Fruit fly (Drosophila melanogaster): ENCODE data around the gene CG6761.

Gene CG6761

dm6 chr3L:9695647-9696046 is 7.7 kb downstream of the CG6761 start (continued):
- TF ChIP-seq CoRest (tag; optimal IDR thresholded peaks at IDR 0.05) (peak; percentile 44), oc (tag; optimal IDR thresholded peaks at IDR 0.05) (no peak), disco-r (GFP tag; optimal IDR thresholded peaks at IDR 0.05) (no peak), lilli (GFP tag; optimal IDR thresholded peaks at IDR 0.05) (peak; percentile 13), sug (tag; optimal IDR thresholded peaks at IDR 0.05) (no peak), rib (GFP tag; IDR thresholded peaks at IDR 0.05) (no peak), CG3281 (GFP tag; optimal IDR thresholded peaks at IDR 0.05) (peak; percentile 19), CG4404 (GFP tag; IDR thresholded peaks at IDR 0.05) (no peak), CG15269 (tag; optimal IDR thresholded peaks at IDR 0.05) (peak; percentile 67), Sox100B (GFP tag; optimal IDR thresholded peaks at IDR 0.05) (peak; percentile 22), tll (GFP tag; optimal IDR thresholded peaks at IDR 0.05) (no peak), HHEX (GFP tag; optimal IDR thresholded peaks at IDR 0.05) (peak; percentile 2), klu (GFP tag; IDR thresholded peaks at IDR 0.05) (no peak), sens (GFP tag) (peak; percentile 64), CG17829 (tag; optimal IDR thresholded peaks at IDR 0.05) (peak; percentile 12), CG30020 (tag; optimal IDR thresholded peaks at IDR 0.05) (no peak), CG11695 (GFP tag; IDR thresholded peaks at IDR 0.05) (0 out of 3 replicates have a peak, but pooled peaks have one; percentile 33), CG9437 (GFP tag; optimal IDR thresholded peaks at IDR 0.05) (peak; percentile 39), B-H2 (GFP tag; optimal IDR thresholded peaks at IDR 0.05) (no peak), CG7556 (GFP tag; optimal IDR thresholded peaks at IDR 0.05) (peak; percentile 66), CG17385 (GFP tag; optimal IDR thresholded peaks at IDR 0.05) (peak; percentile 28), Nf-YC (tag; optimal IDR thresholded peaks at IDR 0.05) (peak; percentile 43), az2 (GFP tag; optimal IDR thresholded peaks at IDR 0.05) (peak; percentile 4), slbo (GFP tag; IDR thresholded peaks at IDR 0.05) (peak; percentile 17; the same call in 1 of the 2 replicates), CG6689 (GFP tag; IDR thresholded peaks at IDR 0.05) (peak; percentile 24), dpn (GFP tag; optimal IDR thresholded peaks at IDR 0.05) (peak in 1 of 2 experiments; percentile 8), hbn (GFP tag; IDR thresholded peaks at IDR 0.05; ENCODE audit: partially characterized antibody) (no peak), CG8388 (GFP tag; optimal IDR thresholded peaks at IDR 0.05) (peak; percentile 19), CG12659 (GFP tag; optimal IDR thresholded peaks at IDR 0.05) (peak; percentile 34), Ssrp (tag; optimal IDR thresholded peaks at IDR 0.05) (peak; percentile 34), Ets97D (GFP tag; optimal IDR thresholded peaks at IDR 0.05) (no peak), CG2678 (tag; optimal IDR thresholded peaks at IDR 0.05) (peak; percentile 74), CG12942 (GFP tag; optimal IDR thresholded peaks at IDR 0.05) (no peak), CG13775 (GFP tag; optimal IDR thresholded peaks at IDR 0.05) (peak; percentile 12), CG34224 (GFP tag; IDR thresholded peaks at IDR 0.05; ENCODE audit: partially characterized antibody) (no peak), CG9727 (GFP tag; optimal IDR thresholded peaks at IDR 0.05) (peak; percentile 26), Kr (GFP tag; optimal IDR thresholded peaks at IDR 0.05) (no peak), CG17359 (tag; optimal IDR thresholded peaks at IDR 0.05) (peak; percentile 47), Vsx1 (GFP tag; optimal IDR thresholded peaks at IDR 0.05) (peak; percentile 6), PHDP (tag; optimal IDR thresholded peaks at IDR 0.05) (peak; percentile 45), CG18262 (tag; optimal IDR thresholded peaks at IDR 0.05) (peak; percentile 63), unpg (GFP tag; optimal IDR thresholded peaks at IDR 0.05) (peak; percentile 41), salm (tag; optimal IDR thresholded peaks at IDR 0.05) (peak; percentile 10), ranshi (GFP tag; IDR thresholded peaks at IDR 0.05) (no peak), Sox102F (GFP tag; optimal IDR thresholded peaks at IDR 0.05) (peak; percentile 68), CG5953 (GFP tag; IDR thresholded peaks at IDR 0.05) (no peak), NfI (GFP tag; optimal IDR thresholded peaks at IDR 0.05) (peak; percentile 30), caup (GFP tag; optimal IDR thresholded peaks at IDR 0.05; ENCODE audit: severe bottlenecking) (peak; percentile 21), crc (GFP tag; optimal IDR thresholded peaks at IDR 0.05) (no peak)
